Worm (Caenorhabditis elegans) whole organism, L1 larva: ENCODE results near the gene C34F6.11.
A peak's percentile ranks its signal among the peaks of the same experiment; 100 is the strongest.

Source experiments
- aly-2 ChIP-seq: fragments of 150-350 bp; optimal IDR thresholded peaks from 2 replicates; lab custom pipeline; 2014; ENCODE audit warnings: missing biosample characterization, missing genetic modification characterization
- ama-1 ChIP-seq: fragments of 150-350 bp; optimal IDR thresholded peaks from 2 replicates; lab custom pipeline; 2014
- ces-1 ChIP-seq: fragments of 150-350 bp; optimal IDR thresholded peaks from 2 replicates; lab custom pipeline; 2014; ENCODE audit warnings: missing biosample characterization, missing genetic modification reagents, missing genetic modification characterization
- efl-1 ChIP-seq, 4 experiments: fragments of 150-350 bp; optimal IDR thresholded peaks in 3 of 4; peaks in 1 of 4; 1 replicate in 1 of 4; 2 replicates in 3 of 4; lab custom pipeline; 2014; ENCODE audit warnings: missing biosample characterization in 2 of 4, missing genetic modification characterization in 2 of 4, missing genetic modification reagents in 2 of 4
- elt-2 ChIP-seq: sonication (generic microtip); optimal IDR thresholded peaks from 2 replicates; lab custom pipeline; 2016; ENCODE audit warnings: missing genetic modification characterization, mild to moderate bottlenecking, inconsistent platforms, missing compliant biosample characterization, missing genetic modification reagents
- fkh-8 ChIP-seq: sonication (generic microtip); optimal IDR thresholded peaks from 2 replicates; lab custom pipeline; 2016; ENCODE audit warnings: mild to moderate bottlenecking, missing genetic modification characterization, missing compliant biosample characterization
- lin-15B ChIP-seq: fragments of 150-350 bp; sonication (generic microtip); optimal IDR thresholded peaks from 3 replicates; lab custom pipeline; 2014; ENCODE audit warnings: missing biosample characterization, missing genetic modification characterization
- lin-39 ChIP-seq: fragments of 150-350 bp; optimal IDR thresholded peaks from 2 replicates; lab custom pipeline; 2014; ENCODE audit warnings: missing biosample characterization, missing genetic modification reagents, missing genetic modification characterization
- lsy-2 ChIP-seq, 2 experiments: fragments of 150-350 bp; optimal IDR thresholded peaks; 2 replicates each; lab custom pipeline; 2014; ENCODE audit warnings: missing biosample characterization in 2 of 2, missing genetic modification characterization in 2 of 2
- nhr-77 ChIP-seq: fragments of 150-350 bp; optimal IDR thresholded peaks from 2 replicates; lab custom pipeline; 2014; ENCODE audit warnings: missing biosample characterization, missing genetic modification characterization
- nhr-90 ChIP-seq: sonication (generic microtip); optimal IDR thresholded peaks from 2 replicates; lab custom pipeline; 2016; ENCODE audit warnings: mild to moderate bottlenecking, missing genetic modification characterization, missing compliant biosample characterization; ENCODE audit not compliant: poor library complexity
- sup-37 ChIP-seq: fragments of 200-800 bp; sonication (Bioruptor generic); optimal IDR thresholded peaks from 2 replicates; lab custom pipeline; 2018; ENCODE audit warnings: mild to moderate bottlenecking, missing genetic modification characterization, missing compliant biosample characterization
- zag-1 ChIP-seq: fragments of 150-350 bp; optimal IDR thresholded peaks from 2 replicates; lab custom pipeline; 2014; ENCODE audit warnings: missing biosample characterization, missing genetic modification characterization

- TF ChIP-seq zag-1 (tag; lab: Kevin White, UChicago) (no peak), lin-15B (tag; lab: Kevin White, UChicago) (no peak), nhr-77 (tag; lab: Kevin White, UChicago) (no peak), fkh-8 (tag; lab: Kevin White, UChicago) (no peak), aly-2 (tag; lab: Kevin White, UChicago) (no peak), sup-37 (GFP tag; lab: Kevin White, UChicago) (no peak), ama-1 (lab: Kevin White, UChicago) (no peak), elt-2 (tag; lab: Kevin White, UChicago) (no peak), ces-1 (no peak), nhr-90 (tag; lab: Kevin White, UChicago) (no peak), lin-39 (tag; lab: Kevin White, UChicago) (no peak), lsy-2 (tag; optimal IDR thresholded peaks at IDR 0.05; lab: Kevin White, UChicago) (no peak), efl-1 (optimal IDR thresholded peaks at IDR 0.05; lab: Kevin White, UChicago) (no peak), efl-1 (GFP tag; optimal IDR thresholded peaks at IDR 0.05 in 1 of 2; lab: Kevin White, UChicago) (peak in 1 of 2 experiments; percentile 37)
Measured at ce11 chrX:11226595-11226994, 22.9 kb upstream of the C34F6.11 start, which contains the start of gene C34F6.12.
